Fruit fly (Drosophila melanogaster) ovary, adult (tissue): ENCODE measurements around the gene CG15601.

Experiments
- CG17801 ChIP-seq: fragments of 200-800 bp; optimal IDR thresholded peaks from 2 replicates; lab custom pipeline; 2019; ENCODE audit warnings: missing biosample characterization, mild to moderate bottlenecking, missing genetic modification characterization, moderate library complexity; ENCODE audit not compliant: partially characterized antibody

The CG15601 gene

dm6 chrX:15731968-15732367 is 21.5 kb downstream of the CG15601 start, which contains the start of gene CG8191:
TSS of gene CG8191 (plus strand) at chrX:15732178.
- no peak for TF ChIP-seq CG17801

dm6 chrX:15733192-15733892 is 22.9 kb downstream of the CG15601 start:
- no peak for TF ChIP-seq CG17801

- peak; percentile 66 for TF ChIP-seq CG17801
Observed at dm6 chrX:15733995-15734394, 23.5 kb downstream of the CG15601 start, which contains the start of the genes CG12379 and MagR. TSS of gene CG12379 (minus strand) at chrX:15733996. TSS of gene MagR (plus strand) at chrX:15734270.

- peak; percentile 17 for TF ChIP-seq CG17801
Observed at dm6 chrX:15737110-15737509, 26.7 kb downstream of the CG15601 start, which contains the start of gene Arp6. TSS of gene Arp6 (minus strand) at chrX:15737120.

- peak; percentile 79 for TF ChIP-seq CG17801
Observed at dm6 chrX:15738890-15739550, 28.6 kb downstream of the CG15601 start, which contains the start of the genes CG11679 and CG8206. TSS of gene CG11679 (minus strand) at chrX:15738954. TSS of gene CG8206 (plus strand) at chrX:15739230.

dm6 chrX:15740288-15740726 is 29.9 kb downstream of the CG15601 start:
- peak; percentile 8 for TF ChIP-seq CG17801

- TF ChIP-seq CG17801 = no peak
Observed at dm6 chrX:15740881-15741280, 30.4 kb downstream of the CG15601 start.

dm6 chrX:15745905-15746681 is 35.6 kb downstream of the CG15601 start, which contains the start of the genes CG8944 and CCT6:
TSS of gene CG8944 (minus strand) at chrX:15746231.
TSS of gene CCT6 (plus strand) at chrX:15746648.
- peak; percentile 8 for TF ChIP-seq CG17801

- no peak for TF ChIP-seq CG17801
Observed at dm6 chrX:15746682-15747196, 36.3 kb downstream of the CG15601 start.

dm6 chrX:15748945-15749344 is 38.5 kb downstream of the CG15601 start, which contains the start of gene Mvd:
TSS of gene Mvd (plus strand) at chrX:15749166.
- peak; percentile 52 for TF ChIP-seq CG17801

- no peak for TF ChIP-seq CG17801
Observed at dm6 chrX:15756018-15756417, 45.6 kb downstream of the CG15601 start, which contains the start of gene CG8260. TSS of gene CG8260 (plus strand) at chrX:15756318.

dm6 chrX:15758692-15759240 is 48.3 kb downstream of the CG15601 start:
- TF ChIP-seq CG17801 = no peak

dm6 chrX:15759752-15760446 is 49.5 kb downstream of the CG15601 start:
- peak; percentile 1 for TF ChIP-seq CG17801

- no peak for TF ChIP-seq CG17801
Observed at dm6 chrX:15760447-15761297, 50.2 kb downstream of the CG15601 start, which contains the start of the genes Graf and mRpL3. TSS of gene Graf (minus strand) at chrX:15760733. TSS of gene mRpL3 (plus strand) at chrX:15761248.
